Worm (Caenorhabditis elegans) whole organism, mixed stage, embryonic: Measurements from ENCODE around the gene cah-3.

Source experiments
- M03D4.4 ChIP-seq: sonication (generic microtip); optimal IDR thresholded peaks from 2 replicates; lab custom pipeline; 2017; ENCODE audit warnings: mild to moderate bottlenecking, missing genetic modification characterization, missing compliant biosample characterization
- bed-3 ChIP-seq: fragments of 200-800 bp; sonication (Bioruptor generic); optimal IDR thresholded peaks from 3 replicates; lab custom pipeline; 2018; ENCODE audit warnings: mild to moderate bottlenecking, missing genetic modification characterization, moderate library complexity, missing compliant biosample characterization
- blmp-1 ChIP-seq: fragments of 150-350 bp; optimal IDR thresholded peaks from 2 replicates; lab custom pipeline; 2014; ENCODE audit warnings: missing biosample characterization, missing genetic modification characterization
- ceh-39 ChIP-seq: fragments of 150-350 bp; optimal IDR thresholded peaks from 2 replicates; lab custom pipeline; 2014; ENCODE audit warnings: missing biosample characterization, missing genetic modification characterization
- ces-1 ChIP-seq: fragments of 150-350 bp; optimal IDR thresholded peaks from 2 replicates; lab custom pipeline; 2014; ENCODE audit warnings: missing biosample characterization, missing genetic modification reagents, missing genetic modification characterization
- elt-1 ChIP-seq: sonication (generic microtip); optimal IDR thresholded peaks from 2 replicates; lab custom pipeline; 2017; ENCODE audit warnings: missing genetic modification characterization, mild to moderate bottlenecking, missing compliant biosample characterization, antibody characterized with exemption, moderate library complexity, borderline replicate concordance; ENCODE audit not compliant: insufficient read depth
- elt-3 ChIP-seq: fragments of 150-350 bp; optimal IDR thresholded peaks from 2 replicates; lab custom pipeline; 2014; ENCODE audit warnings: missing biosample characterization, missing genetic modification characterization
- flh-1 ChIP-seq: fragments of 200-800 bp; sonication (Bioruptor generic); optimal IDR thresholded peaks from 2 replicates; lab custom pipeline; 2018; ENCODE audit warnings: mild to moderate bottlenecking, missing genetic modification characterization, moderate library complexity, missing compliant biosample characterization
- hlh-1 ChIP-seq: fragments of 150-350 bp; optimal IDR thresholded peaks from 2 replicates; lab custom pipeline; 2014; ENCODE audit warnings: missing biosample characterization, missing genetic modification reagents, missing genetic modification characterization
- lin-32 ChIP-seq: fragments of 200-800 bp; sonication (Bioruptor generic); optimal IDR thresholded peaks from 2 replicates; lab custom pipeline; 2018; ENCODE audit warnings: mild to moderate bottlenecking, missing genetic modification characterization, missing compliant biosample characterization
- lsy-2 ChIP-seq: fragments of 150-350 bp; optimal IDR thresholded peaks from 2 replicates; lab custom pipeline; 2014; ENCODE audit warnings: missing biosample characterization, missing genetic modification characterization
- mab-5 ChIP-seq: fragments of 150-350 bp; optimal IDR thresholded peaks from 2 replicates; lab custom pipeline; 2014; ENCODE audit warnings: missing biosample characterization, missing genetic modification characterization
- mep-1 ChIP-seq: fragments of 150-350 bp; optimal IDR thresholded peaks from 2 replicates; lab custom pipeline; 2017; ENCODE audit warnings: missing biosample characterization, missing genetic modification reagents, missing genetic modification characterization, inconsistent platforms
- mls-2 ChIP-seq: sonication (generic microtip); optimal IDR thresholded peaks from 2 replicates; lab custom pipeline; 2016; ENCODE audit warnings: mild to moderate bottlenecking, missing genetic modification characterization, moderate library complexity, missing compliant biosample characterization
- nhr-12 ChIP-seq: fragments of 150-350 bp; optimal IDR thresholded peaks from 2 replicates; lab custom pipeline; 2014; ENCODE audit warnings: missing biosample characterization, missing genetic modification characterization
- nhr-2 ChIP-seq: fragments of 150-350 bp; optimal IDR thresholded peaks from 2 replicates; lab custom pipeline; 2014; ENCODE audit warnings: missing biosample characterization, missing genetic modification characterization
- nhr-28 ChIP-seq: fragments of 150-350 bp; optimal IDR thresholded peaks from 2 replicates; lab custom pipeline; 2014; ENCODE audit warnings: missing biosample characterization, missing genetic modification characterization
- nhr-76 ChIP-seq: sonication (generic microtip); optimal IDR thresholded peaks from 2 replicates; lab custom pipeline; 2017; ENCODE audit warnings: missing biosample characterization, missing genetic modification characterization
- pha-4 ChIP-seq: fragments of 150-350 bp; optimal IDR thresholded peaks from 2 replicates; lab custom pipeline; 2018; ENCODE audit warnings: missing biosample characterization, missing genetic modification reagents, missing genetic modification characterization
- snpc-4 ChIP-seq: fragments of 150-350 bp; optimal IDR thresholded peaks from 2 replicates; lab custom pipeline; 2014; ENCODE audit warnings: missing biosample characterization, missing genetic modification characterization
- sptf-1 ChIP-seq: sonication (generic microtip); optimal IDR thresholded peaks from 2 replicates; lab custom pipeline; 2017; ENCODE audit warnings: mild to moderate bottlenecking, missing genetic modification characterization, moderate library complexity, missing compliant biosample characterization
- tbx-8 ChIP-seq: fragments of 200-800 bp; sonication (Bioruptor generic); optimal IDR thresholded peaks from 2 replicates; lab custom pipeline; 2018; ENCODE audit warnings: mild to moderate bottlenecking, missing genetic modification characterization, moderate library complexity, missing compliant biosample characterization
- unc-120 ChIP-seq: sonication (generic microtip); optimal IDR thresholded peaks from 2 replicates; lab custom pipeline; 2017; ENCODE audit warnings: missing genetic modification characterization, missing compliant biosample characterization; ENCODE audit not compliant: poor library complexity, severe bottlenecking
- unc-39 ChIP-seq: fragments of 150-350 bp; optimal IDR thresholded peaks from 2 replicates; lab custom pipeline; 2014; ENCODE audit warnings: missing biosample characterization, missing genetic modification characterization
- unc-62 ChIP-seq: fragments of 150-350 bp; optimal IDR thresholded peaks from 2 replicates; lab custom pipeline; 2014; ENCODE audit warnings: missing biosample characterization, missing genetic modification reagents, missing genetic modification characterization
- ztf-11 ChIP-seq: fragments of 150-350 bp; optimal IDR thresholded peaks from 2 replicates; lab custom pipeline; 2014; ENCODE audit warnings: missing biosample characterization, missing genetic modification characterization

The cah-3 gene

ce11 chrX:16532513-16532912 is 45.2 kb downstream of the cah-3 start:
- no peak for TF ChIP-seq bed-3 (GFP tag; lab: Kevin White, UChicago)
- TF ChIP-seq mep-1: no peak
- no peak for TF ChIP-seq unc-62 (GFP tag; lab: Kevin White, UChicago)
- no peak for TF ChIP-seq nhr-28
- TF ChIP-seq elt-3 (tag; lab: Kevin White, UChicago): no peak
- TF ChIP-seq nhr-76 (tag; lab: Kevin White, UChicago): no peak
- no peak for TF ChIP-seq unc-120 (tag; lab: Kevin White, UChicago)
- TF ChIP-seq lsy-2 (tag; lab: Kevin White, UChicago): no peak
- TF ChIP-seq nhr-12: no peak
- TF ChIP-seq flh-1: no peak
- TF ChIP-seq unc-39: no peak
- no peak for TF ChIP-seq tbx-8
- no peak for TF ChIP-seq elt-1 (tag; lab: Kevin White, UChicago)
- TF ChIP-seq ztf-11 (tag; lab: Kevin White, UChicago): no peak
- TF ChIP-seq, all 35 proteins: peak for 0

DNA sequence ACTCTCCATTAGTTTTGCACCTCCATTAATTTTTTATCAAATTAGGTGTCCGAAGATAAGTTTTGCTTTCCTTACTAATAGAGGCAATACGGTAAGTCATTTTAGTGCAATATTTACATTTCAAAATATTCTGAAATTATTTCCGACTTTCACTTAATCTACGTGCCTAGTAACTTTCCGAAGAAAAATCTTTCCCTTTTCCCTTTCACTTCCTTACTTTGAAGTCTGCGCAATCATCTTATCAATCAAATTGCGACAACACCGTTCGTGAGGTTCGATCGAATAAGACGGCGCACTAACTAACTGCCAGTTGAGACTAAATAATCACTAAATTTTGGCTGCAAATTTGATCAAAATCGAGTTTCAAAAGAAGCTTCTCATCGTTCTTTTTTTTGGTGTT is 46.6 kb downstream of the cah-3 start:
- TF ChIP-seq blmp-1 (tag; lab: Kevin White, UChicago): peak; percentile 31
- TF ChIP-seq mls-2 (tag; lab: Kevin White, UChicago): no peak

ce11 chrX:16534564-16534963 is 47.3 kb downstream of the cah-3 start:
- TF ChIP-seq unc-62 (GFP tag; lab: Kevin White, UChicago): peak; percentile 99
- TF ChIP-seq blmp-1 (tag; lab: Kevin White, UChicago): no peak
- TF ChIP-seq lin-32: no peak
- no peak for TF ChIP-seq tbx-8
- TF ChIP-seq bed-3 (GFP tag; lab: Kevin White, UChicago): no peak
- TF ChIP-seq lsy-2 (tag; lab: Kevin White, UChicago): peak; percentile 23
- TF ChIP-seq pha-4 (tag; lab: Kevin White, UChicago): no peak
- no peak for TF ChIP-seq nhr-2
- TF ChIP-seq sptf-1: no peak
- peak; percentile 99 for TF ChIP-seq hlh-1 (tag; lab: Kevin White, UChicago)
- peak; percentile 96 for TF ChIP-seq unc-120 (tag; lab: Kevin White, UChicago)
- TF ChIP-seq mab-5: no peak
- TF ChIP-seq, all 35 proteins: peak for 4

DNA sequence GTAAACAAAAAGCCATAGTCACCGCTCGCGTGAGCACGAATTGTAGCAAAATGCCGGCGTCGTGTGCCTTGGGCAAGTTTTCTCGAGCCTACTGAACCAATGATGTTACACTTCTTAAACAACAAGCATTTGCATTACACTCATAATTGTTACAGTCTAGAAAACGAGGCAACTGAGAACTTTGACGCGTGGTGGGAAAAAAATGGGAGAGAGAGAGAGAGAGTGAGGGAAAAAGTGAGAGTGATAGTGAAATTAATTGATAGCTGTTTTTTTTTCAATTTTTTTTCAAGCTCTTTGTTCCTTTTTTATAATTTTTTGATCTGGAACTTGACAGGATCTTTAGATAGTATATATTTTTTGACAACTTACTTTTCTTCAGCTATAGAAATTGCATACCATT is 47.9 kb downstream of the cah-3 start:
- TF ChIP-seq nhr-28: no peak
- TF ChIP-seq hlh-1 (tag; lab: Kevin White, UChicago): peak; percentile 73
- no peak for TF ChIP-seq snpc-4

DNA sequence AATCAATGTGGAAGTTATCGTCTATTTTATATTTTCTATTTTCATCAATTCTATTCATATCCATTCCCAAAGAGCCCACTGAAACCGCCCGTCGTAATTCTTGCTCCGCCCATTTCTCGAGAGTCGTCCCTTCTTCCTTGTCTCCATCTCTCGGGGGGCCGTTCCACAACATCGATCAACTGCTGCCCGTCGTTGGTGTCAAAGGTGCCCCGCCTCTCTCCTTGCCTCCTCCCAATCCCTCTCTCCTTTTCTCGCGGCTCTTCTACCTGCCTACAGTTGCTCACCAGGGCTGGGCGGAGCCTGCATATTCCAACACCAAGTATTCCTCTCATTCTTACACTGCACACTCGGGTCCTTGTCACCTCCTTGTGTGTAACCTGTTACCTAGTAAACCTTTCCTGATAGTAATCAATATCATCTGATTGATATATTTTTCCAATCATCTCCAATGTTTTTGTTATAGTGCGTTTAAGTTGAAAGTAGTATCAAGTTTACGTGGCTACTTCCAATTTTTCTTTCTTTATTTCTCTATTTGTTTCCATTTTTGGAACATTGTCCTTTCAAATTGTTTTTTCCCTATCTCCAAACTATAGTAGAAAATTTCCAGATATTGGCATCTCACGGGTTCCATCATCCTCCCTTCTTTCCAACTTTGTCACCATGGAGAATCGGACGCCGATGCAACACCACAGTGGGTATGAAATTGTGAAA is 49.1 kb downstream of the cah-3 start, which contains the start of gene pat-9:
Gene pat-9, plus strand, starts transcription at position 661 of the 711 bp plus-strand sequence.
- peak; percentile 78 for TF ChIP-seq hlh-1 (tag; lab: Kevin White, UChicago)
- TF ChIP-seq ces-1 (GFP tag; lab: Kevin White, UChicago): no peak
- TF ChIP-seq M03D4.4 (tag; lab: Kevin White, UChicago): peak; percentile 32
- TF ChIP-seq ceh-39 (tag; lab: Kevin White, UChicago): no peak
- TF ChIP-seq nhr-76 (tag; lab: Kevin White, UChicago): no peak
- peak; percentile 68 for TF ChIP-seq unc-120 (tag; lab: Kevin White, UChicago)
